Fruit fly (Drosophila melanogaster) whole organism, prepupa: ENCODE data around the gene CG7739.

ENCODE experiments used
- Blimp-1 ChIP-seq: fragments of 200-800 bp; sonication (Bioruptor generic); optimal IDR thresholded peaks from 3 replicates; lab custom pipeline; 2017; ENCODE audit warnings: missing biosample characterization, missing genetic modification characterization, mild to moderate bottlenecking, moderate library complexity, missing genetic modification reagents
- CG10669 ChIP-seq: fragments of 200-800 bp; sonication (Bioruptor generic); optimal IDR thresholded peaks from 3 replicates; lab custom pipeline; 2018; ENCODE audit warnings: missing biosample characterization, mild to moderate bottlenecking, missing genetic modification characterization, moderate library complexity
- CG11762 ChIP-seq: fragments of 200-800 bp; sonication (Bioruptor generic); optimal IDR thresholded peaks from 3 replicates; lab custom pipeline; 2016; ENCODE audit warnings: missing biosample characterization, missing genetic modification characterization; ENCODE audit not compliant: insufficient read depth
- CG15336 ChIP-seq: fragments of 200-800 bp; sonication (Bioruptor generic); IDR thresholded peaks from 2 replicates; pipeline ENCODE4 v1.3.6; 2022; ENCODE audit warnings: missing biosample characterization, missing genetic modification characterization
- CG1621 ChIP-seq: fragments of 200-800 bp; sonication (Bioruptor generic); optimal IDR thresholded peaks from 3 replicates; lab custom pipeline; 2018; ENCODE audit warnings: missing biosample characterization, mild to moderate bottlenecking, missing genetic modification characterization
- CG16779 ChIP-seq: fragments of 200-800 bp; sonication (Bioruptor generic); optimal IDR thresholded peaks from 3 replicates; lab custom pipeline; 2017; ENCODE audit warnings: missing biosample characterization, mild to moderate bottlenecking, missing genetic modification characterization
- CG3032 ChIP-seq: fragments of 200-800 bp; optimal IDR thresholded peaks from 2 replicates; lab custom pipeline; 2019; ENCODE audit warnings: missing biosample characterization, mild to moderate bottlenecking, missing genetic modification characterization, moderate library complexity
- CG3919 ChIP-seq: fragments of 200-800 bp; sonication (Bioruptor generic); optimal IDR thresholded peaks from 3 replicates; lab custom pipeline; 2016; ENCODE audit warnings: missing biosample characterization, missing genetic modification characterization
- CG4318 ChIP-seq: fragments of 200-800 bp; sonication (Bioruptor generic); optimal IDR thresholded peaks from 3 replicates; lab custom pipeline; 2017; ENCODE audit warnings: missing biosample characterization, mild to moderate bottlenecking, missing genetic modification characterization
- CG6163 ChIP-seq: fragments of 200-800 bp; sonication (Bioruptor generic); IDR thresholded peaks from 3 replicates; pipeline ENCODE4 v1.3.6; 2022; ENCODE audit warnings: missing biosample characterization, missing genetic modification characterization
- CG6276 ChIP-seq: fragments of 200-800 bp; sonication (Bioruptor generic); optimal IDR thresholded peaks from 2 replicates; lab custom pipeline; 2017; ENCODE audit warnings: missing biosample characterization, mild to moderate bottlenecking, missing genetic modification characterization
- CG6808 ChIP-seq: fragments of 200-800 bp; sonication (Bioruptor generic); optimal IDR thresholded peaks from 3 replicates; lab custom pipeline; 2017; ENCODE audit warnings: missing biosample characterization, missing genetic modification characterization, mild to moderate bottlenecking, moderate library complexity, missing genetic modification reagents
- CG6854 ChIP-seq: fragments of 200-800 bp; sonication (Bioruptor generic); optimal IDR thresholded peaks from 2 replicates; lab custom pipeline; 2017; ENCODE audit warnings: missing biosample characterization, mild to moderate bottlenecking, missing genetic modification characterization
- CG7368 ChIP-seq: fragments of 200-800 bp; sonication (Bioruptor generic); optimal IDR thresholded peaks from 3 replicates; lab custom pipeline; 2016; ENCODE audit warnings: missing biosample characterization, missing genetic modification characterization
- CG8319 ChIP-seq: fragments of 200-800 bp; sonication (Bioruptor generic); optimal IDR thresholded peaks from 3 replicates; lab custom pipeline; 2016; ENCODE audit warnings: missing biosample characterization, missing genetic modification characterization
- CG9139 ChIP-seq: fragments of 200-800 bp; sonication (Bioruptor generic); optimal IDR thresholded peaks from 3 replicates; lab custom pipeline; 2017; ENCODE audit warnings: missing biosample characterization, mild to moderate bottlenecking, missing genetic modification characterization
- Eip75B ChIP-seq: fragments of 200-800 bp; sonication (Bioruptor generic); optimal IDR thresholded peaks from 3 replicates; lab custom pipeline; 2016; ENCODE audit warnings: missing biosample characterization, missing genetic modification characterization
- Eip78C ChIP-seq: fragments of 200-800 bp; sonication (Bioruptor generic); peaks from one replicate; lab custom pipeline; 2016; ENCODE audit warnings: missing biosample characterization, missing genetic modification characterization
- Eip93F ChIP-seq: fragments of 200-800 bp; sonication (Bioruptor generic); optimal IDR thresholded peaks from 2 replicates; lab custom pipeline; 2016; ENCODE audit warnings: missing biosample characterization, mild to moderate bottlenecking, missing genetic modification characterization
- Ets96B ChIP-seq: fragments of 200-800 bp; optimal IDR thresholded peaks from 2 replicates; lab custom pipeline; 2019; ENCODE audit warnings: missing biosample characterization, mild to moderate bottlenecking, missing genetic modification characterization, moderate library complexity
- Gug ChIP-seq: fragments of 200-800 bp; sonication (Bioruptor generic); IDR thresholded peaks from 2 replicates; pipeline ENCODE4 v1.3.6; 2022; ENCODE audit warnings: missing biosample characterization, missing genetic modification characterization
- Hr38 ChIP-seq: sonication (Bioruptor generic); optimal IDR thresholded peaks from 2 replicates; lab custom pipeline; 2016; ENCODE audit warnings: missing biosample characterization, missing genetic modification characterization
- Hr39 ChIP-seq: fragments of 200-800 bp; sonication (Bioruptor generic); optimal IDR thresholded peaks from 2 replicates; lab custom pipeline; 2016; ENCODE audit warnings: missing biosample characterization, missing genetic modification characterization
- Lpt ChIP-seq: fragments of 200-800 bp; sonication (Bioruptor generic); optimal IDR thresholded peaks from 3 replicates; lab custom pipeline; 2016; ENCODE audit warnings: missing biosample characterization, missing genetic modification characterization
- Met ChIP-seq: fragments of 200-800 bp; sonication (Bioruptor generic); optimal IDR thresholded peaks from 3 replicates; lab custom pipeline; 2016; ENCODE audit warnings: missing biosample characterization, missing genetic modification characterization
- OdsH ChIP-seq: fragments of 200-800 bp; sonication (Bioruptor generic); optimal IDR thresholded peaks from 3 replicates; lab custom pipeline; 2016; ENCODE audit warnings: missing biosample characterization, missing genetic modification characterization
- Sox14 ChIP-seq: fragments of 200-800 bp; sonication (Bioruptor generic); optimal IDR thresholded peaks from 3 replicates; lab custom pipeline; 2016; ENCODE audit warnings: missing biosample characterization, missing genetic modification characterization
- Sox15 ChIP-seq: fragments of 200-800 bp; sonication (Bioruptor generic); optimal IDR thresholded peaks from 3 replicates; lab custom pipeline; 2016; ENCODE audit warnings: missing biosample characterization, missing genetic modification characterization
- acj6 ChIP-seq: fragments of 200-800 bp; sonication (Bioruptor generic); optimal IDR thresholded peaks from 3 replicates; lab custom pipeline; 2016; ENCODE audit warnings: missing biosample characterization, missing genetic modification characterization
- cyc ChIP-seq: fragments of 200-800 bp; sonication (Bioruptor generic); optimal IDR thresholded peaks from 3 replicates; lab custom pipeline; 2016; ENCODE audit warnings: missing biosample characterization, missing genetic modification characterization
- dac ChIP-seq: fragments of 200-800 bp; sonication (Bioruptor generic); optimal IDR thresholded peaks from 2 replicates; lab custom pipeline; 2017; ENCODE audit warnings: missing biosample characterization, mild to moderate bottlenecking, missing genetic modification characterization
- dsx ChIP-seq: fragments of 200-800 bp; optimal IDR thresholded peaks from 3 replicates; lab custom pipeline; 2019; ENCODE audit warnings: missing biosample characterization, mild to moderate bottlenecking, missing genetic modification characterization, moderate library complexity; ENCODE audit not compliant: poor library complexity, severe bottlenecking
- eg ChIP-seq: fragments of 200-800 bp; sonication (Bioruptor generic); IDR thresholded peaks from 3 replicates; pipeline ENCODE4 v1.3.6; 2022; ENCODE audit warnings: missing biosample characterization, missing genetic modification characterization
- esn ChIP-seq: fragments of 200-800 bp; sonication (Bioruptor generic); optimal IDR thresholded peaks from 2 replicates; lab custom pipeline; 2016; ENCODE audit warnings: missing biosample characterization, mild to moderate bottlenecking, missing genetic modification characterization, moderate library complexity
- fd59A ChIP-seq: fragments of 200-800 bp; sonication (Bioruptor generic); optimal IDR thresholded peaks from 2 replicates; lab custom pipeline; 2017; ENCODE audit warnings: missing biosample characterization, mild to moderate bottlenecking, missing genetic modification characterization, missing genetic modification reagents
- fd85E ChIP-seq: fragments of 200-800 bp; sonication (Bioruptor generic); optimal IDR thresholded peaks from 3 replicates; lab custom pipeline; 2016; ENCODE audit warnings: missing biosample characterization, missing genetic modification characterization
- fkh ChIP-seq: fragments of 200-800 bp; sonication (Bioruptor generic); optimal IDR thresholded peaks from 3 replicates; lab custom pipeline; 2017; ENCODE audit warnings: missing biosample characterization, mild to moderate bottlenecking, missing genetic modification characterization, moderate library complexity
- lz ChIP-seq: fragments of 200-800 bp; sonication (Bioruptor generic); optimal IDR thresholded peaks from 3 replicates; lab custom pipeline; 2016; ENCODE audit warnings: missing biosample characterization, missing genetic modification characterization
- net ChIP-seq: fragments of 200-800 bp; sonication (Bioruptor generic); optimal IDR thresholded peaks from 3 replicates; lab custom pipeline; 2016; ENCODE audit warnings: missing biosample characterization, missing genetic modification characterization
- pdm3 ChIP-seq: fragments of 200-800 bp; sonication (Bioruptor generic); optimal IDR thresholded peaks from 3 replicates; lab custom pipeline; 2016; ENCODE audit warnings: missing biosample characterization, missing genetic modification characterization
- spab ChIP-seq: fragments of 200-800 bp; sonication (Bioruptor generic); optimal IDR thresholded peaks from 2 replicates; lab custom pipeline; 2017; ENCODE audit warnings: missing biosample characterization, mild to moderate bottlenecking, missing genetic modification characterization, missing genetic modification reagents
- ss ChIP-seq, 2 experiments: fragments of 200-800 bp; sonication (Bioruptor generic); optimal IDR thresholded peaks; 2 replicates in 1 of 2; 3 replicates in 1 of 2; lab custom pipeline; 2017 to 2018; ENCODE audit warnings: mild to moderate bottlenecking in 2 of 2, missing biosample characterization in 2 of 2, missing genetic modification characterization in 2 of 2, moderate library complexity in 1 of 2
- svp ChIP-seq: fragments of 200-800 bp; sonication (Bioruptor generic); peaks from one replicate; lab custom pipeline; 2016; ENCODE audit warnings: missing biosample characterization, missing genetic modification characterization
- topi ChIP-seq: fragments of 200-800 bp; sonication (Bioruptor generic); optimal IDR thresholded peaks from 3 replicates; lab custom pipeline; 2016; ENCODE audit warnings: missing biosample characterization, missing genetic modification characterization
- vri ChIP-seq: fragments of 200-800 bp; sonication (Bioruptor generic); optimal IDR thresholded peaks from 3 replicates; lab custom pipeline; 2016; ENCODE audit warnings: missing biosample characterization, mild to moderate bottlenecking, missing genetic modification characterization

The CG7739 gene

DNA sequence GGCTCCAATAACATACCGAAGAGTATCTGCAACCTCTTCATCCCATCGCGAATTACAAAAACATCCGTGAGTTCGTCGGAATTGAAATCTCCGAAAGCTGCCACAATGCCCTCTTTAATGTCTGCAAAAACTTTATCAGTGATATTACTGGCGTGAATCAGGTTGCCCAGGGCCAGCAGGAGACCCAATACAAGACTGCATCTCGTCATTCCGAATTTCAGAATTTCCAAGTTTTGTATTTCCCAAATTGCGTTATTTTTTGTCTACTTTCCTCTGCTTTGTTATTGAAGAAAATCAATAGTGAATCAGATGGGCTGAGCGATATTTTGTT, 173 bp downstream of the CG7739 start:
- peak; percentile 17 for TF ChIP-seq Eip78C (GFP tag; lab: Kevin White, UChicago)
- no peak for TF ChIP-seq Sox15

DNA sequence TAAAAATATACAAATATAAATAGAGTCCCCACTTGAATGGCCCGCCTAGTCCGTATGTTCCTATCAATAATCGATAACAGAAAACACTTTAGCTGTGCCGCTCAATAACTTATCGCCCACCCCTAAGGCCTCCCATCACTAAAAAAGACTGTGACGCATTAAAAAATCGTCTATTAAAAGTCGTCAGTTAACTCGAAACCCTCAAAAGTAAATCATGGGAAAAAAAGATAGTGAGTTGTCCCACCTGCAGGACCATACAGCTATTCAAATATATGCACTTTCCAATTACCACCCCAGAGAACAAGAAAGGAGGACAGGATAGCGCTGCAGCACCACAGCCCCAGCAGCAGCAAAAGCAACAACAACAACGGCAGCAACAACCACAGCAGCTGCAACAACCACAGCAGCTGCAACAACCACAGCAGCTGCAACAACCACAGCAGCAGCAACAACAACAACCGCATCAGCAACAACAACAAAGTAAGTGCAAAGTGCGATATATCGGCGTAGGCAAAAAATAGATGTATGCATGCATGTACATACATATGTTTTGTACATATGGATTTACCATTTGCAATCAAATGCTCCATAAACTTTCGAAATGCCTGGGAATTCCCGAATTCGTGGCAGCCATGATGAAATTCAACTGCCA, 8.7 kb downstream of the CG7739 start, which contains the start of gene AGO2:
Gene AGO2, plus strand, starts transcription at position 121 of the 652 bp plus-strand sequence.
- peak; percentile 19 for TF ChIP-seq Met (GFP tag; lab: Kevin White, UChicago)
- peak; percentile 87 for TF ChIP-seq Lpt (GFP tag; lab: Kevin White, UChicago)
- no peak for TF ChIP-seq Hr39 (GFP tag; lab: Kevin White, UChicago)
- no peak for TF ChIP-seq fkh (GFP tag; lab: Kevin White, UChicago)
- TF ChIP-seq cyc (GFP tag; lab: Kevin White, UChicago): no peak
- TF ChIP-seq CG6808: peak; percentile 91
- TF ChIP-seq dsx (GFP tag; lab: Kevin White, UChicago): peak; percentile 94
- no peak for TF ChIP-seq fd59A (GFP tag; lab: Kevin White, UChicago)
- peak; percentile 55 for TF ChIP-seq svp (GFP tag; lab: Kevin White, UChicago)
- peak; percentile 47 for TF ChIP-seq Ets96B
- TF ChIP-seq CG16779 (tag; lab: Kevin White, UChicago): peak; percentile 62
- peak; percentile 54 for TF ChIP-seq Eip75B
- no peak for TF ChIP-seq Hr38 (GFP tag; lab: Kevin White, UChicago)
- peak; percentile 18 for TF ChIP-seq Sox14 (GFP tag; lab: Kevin White, UChicago)
- TF ChIP-seq acj6: no peak
- peak; percentile 67 for TF ChIP-seq CG6854 (GFP tag; lab: Kevin White, UChicago)
- TF ChIP-seq topi (GFP tag; lab: Kevin White, UChicago): peak; percentile 50
- peak; percentile 59 for TF ChIP-seq Eip78C (GFP tag; lab: Kevin White, UChicago)
- peak; percentile 87 for TF ChIP-seq CG10669
- peak; percentile 44; the same call in 1 of the 2 replicates for TF ChIP-seq CG15336 (GFP tag; lab: Robert Waterston, UW)
- TF ChIP-seq CG8319 (GFP tag; lab: Kevin White, UChicago): peak; percentile 71
- no peak for TF ChIP-seq net
- peak; percentile 56 for TF ChIP-seq dac (GFP tag; lab: Kevin White, UChicago)
- peak; percentile 56 for TF ChIP-seq Blimp-1
- peak; percentile 85 for TF ChIP-seq CG3919
- peak; percentile 65 for TF ChIP-seq CG1621 (tag; lab: Kevin White, UChicago)
- TF ChIP-seq Gug: peak; percentile 81
- peak; percentile 91; the same call in 2 of the 3 replicates for TF ChIP-seq eg
- TF ChIP-seq ss (GFP tag; optimal IDR thresholded peaks at IDR 0.05; lab: Kevin White, UChicago): peak in 1 of 2 experiments; percentile 94
- TF ChIP-seq CG11762: peak; percentile 78
- peak; percentile 80 for TF ChIP-seq CG9139
- TF ChIP-seq fd85E (GFP tag; lab: Kevin White, UChicago): peak; percentile 60
- peak; percentile 97 for TF ChIP-seq CG6276 (GFP tag; lab: Kevin White, UChicago)
- TF ChIP-seq esn: peak; percentile 43
- no peak for TF ChIP-seq pdm3 (GFP tag; lab: Kevin White, UChicago)
- TF ChIP-seq OdsH (GFP tag; lab: Kevin White, UChicago): no peak
- peak; percentile 30 for TF ChIP-seq vri
- TF ChIP-seq lz: no peak
- peak; percentile 91 for TF ChIP-seq spab (GFP tag; lab: Kevin White, UChicago)
- TF ChIP-seq CG3032 (tag; lab: Kevin White, UChicago): peak; percentile 85
- TF ChIP-seq CG4318 (GFP tag; lab: Kevin White, UChicago): no peak
- peak; percentile 84 for TF ChIP-seq CG7368
- TF ChIP-seq Eip93F (GFP tag; lab: Kevin White, UChicago): no peak
- TF ChIP-seq CG6163 (GFP tag; lab: Robert Waterston, UW): no peak
- TF ChIP-seq, all 60 proteins: peak for 31
